Worm (Caenorhabditis elegans) whole organism, mixed stage, embryonic: ENCODE measurements around the gene clc-22.

Source experiments
- bed-3 ChIP-seq: fragments of 200-800 bp; sonication (Bioruptor generic); optimal IDR thresholded peaks from 3 replicates; lab custom pipeline; 2018; ENCODE audit warnings: mild to moderate bottlenecking, missing genetic modification characterization, moderate library complexity, missing compliant biosample characterization
- blmp-1 ChIP-seq: fragments of 150-350 bp; optimal IDR thresholded peaks from 2 replicates; lab custom pipeline; 2014; ENCODE audit warnings: missing biosample characterization, missing genetic modification characterization
- ces-1 ChIP-seq: fragments of 150-350 bp; optimal IDR thresholded peaks from 2 replicates; lab custom pipeline; 2014; ENCODE audit warnings: missing biosample characterization, missing genetic modification reagents, missing genetic modification characterization
- drap-1 ChIP-seq: fragments of 200-800 bp; sonication (Bioruptor generic); optimal IDR thresholded peaks from 3 replicates; lab custom pipeline; 2018; ENCODE audit warnings: mild to moderate bottlenecking, missing genetic modification characterization, missing compliant biosample characterization
- elt-1 ChIP-seq: sonication (generic microtip); optimal IDR thresholded peaks from 2 replicates; lab custom pipeline; 2017; ENCODE audit warnings: missing genetic modification characterization, mild to moderate bottlenecking, missing compliant biosample characterization, antibody characterized with exemption, moderate library complexity, borderline replicate concordance; ENCODE audit not compliant: insufficient read depth
- flh-1 ChIP-seq: fragments of 200-800 bp; sonication (Bioruptor generic); optimal IDR thresholded peaks from 2 replicates; lab custom pipeline; 2018; ENCODE audit warnings: mild to moderate bottlenecking, missing genetic modification characterization, moderate library complexity, missing compliant biosample characterization
- hlh-1 ChIP-seq: fragments of 150-350 bp; optimal IDR thresholded peaks from 2 replicates; lab custom pipeline; 2014; ENCODE audit warnings: missing biosample characterization, missing genetic modification reagents, missing genetic modification characterization
- lin-32 ChIP-seq: fragments of 200-800 bp; sonication (Bioruptor generic); optimal IDR thresholded peaks from 2 replicates; lab custom pipeline; 2018; ENCODE audit warnings: mild to moderate bottlenecking, missing genetic modification characterization, missing compliant biosample characterization
- mab-5 ChIP-seq: fragments of 150-350 bp; optimal IDR thresholded peaks from 2 replicates; lab custom pipeline; 2014; ENCODE audit warnings: missing biosample characterization, missing genetic modification characterization
- nhr-12 ChIP-seq: fragments of 150-350 bp; optimal IDR thresholded peaks from 2 replicates; lab custom pipeline; 2014; ENCODE audit warnings: missing biosample characterization, missing genetic modification characterization
- nhr-2 ChIP-seq: fragments of 150-350 bp; optimal IDR thresholded peaks from 2 replicates; lab custom pipeline; 2014; ENCODE audit warnings: missing biosample characterization, missing genetic modification characterization
- nhr-28 ChIP-seq: fragments of 150-350 bp; optimal IDR thresholded peaks from 2 replicates; lab custom pipeline; 2014; ENCODE audit warnings: missing biosample characterization, missing genetic modification characterization
- nhr-76 ChIP-seq: sonication (generic microtip); optimal IDR thresholded peaks from 2 replicates; lab custom pipeline; 2017; ENCODE audit warnings: missing biosample characterization, missing genetic modification characterization
- sptf-1 ChIP-seq: sonication (generic microtip); optimal IDR thresholded peaks from 2 replicates; lab custom pipeline; 2017; ENCODE audit warnings: mild to moderate bottlenecking, missing genetic modification characterization, moderate library complexity, missing compliant biosample characterization
- unc-120 ChIP-seq: sonication (generic microtip); optimal IDR thresholded peaks from 2 replicates; lab custom pipeline; 2017; ENCODE audit warnings: missing genetic modification characterization, missing compliant biosample characterization; ENCODE audit not compliant: poor library complexity, severe bottlenecking
- unc-62 ChIP-seq: fragments of 150-350 bp; optimal IDR thresholded peaks from 2 replicates; lab custom pipeline; 2014; ENCODE audit warnings: missing biosample characterization, missing genetic modification reagents, missing genetic modification characterization
- zip-8 ChIP-seq: fragments of 150-350 bp; optimal IDR thresholded peaks from 2 replicates; lab custom pipeline; 2014; ENCODE audit warnings: missing biosample characterization, missing genetic modification characterization

The clc-22 gene

ce11 chrII:3948507-3948906, 47.4 kb downstream of the clc-22 start:
- TF ChIP-seq nhr-12 (tag; lab: Kevin White, UChicago), result no peak
- peak; percentile 9 for TF ChIP-seq ces-1 (GFP tag; lab: Kevin White, UChicago)

- TF ChIP-seq nhr-76 (tag; lab: Kevin White, UChicago) (no peak), flh-1 (GFP tag; lab: Kevin White, UChicago) (no peak), mab-5 (tag; lab: Kevin White, UChicago) (no peak), nhr-2 (tag; lab: Kevin White, UChicago) (no peak), bed-3 (GFP tag; lab: Kevin White, UChicago) (no peak), unc-120 (tag; lab: Kevin White, UChicago) (no peak), elt-1 (tag; lab: Kevin White, UChicago) (no peak), drap-1 (GFP tag; lab: Kevin White, UChicago) (no peak), nhr-28 (no peak), zip-8 (tag; lab: Kevin White, UChicago) (no peak), unc-62 (GFP tag; lab: Kevin White, UChicago) (no peak), nhr-12 (tag; lab: Kevin White, UChicago) (no peak), hlh-1 (tag; lab: Kevin White, UChicago) (no peak), sptf-1 (tag; lab: Kevin White, UChicago) (no peak), lin-32 (GFP tag; lab: Kevin White, UChicago) (no peak), blmp-1 (tag; lab: Kevin White, UChicago) (no peak)
Observed at ce11 chrII:3947404-3947803, 48.5 kb downstream of the clc-22 start.
